Worm (Caenorhabditis elegans) whole organism, mixed stage, embryonic: Measurements from ENCODE around the gene cpna-5.

Source experiments
- M03D4.4 ChIP-seq: sonication (generic microtip); optimal IDR thresholded peaks from 2 replicates; lab custom pipeline; 2017; ENCODE audit warnings: mild to moderate bottlenecking, missing genetic modification characterization, missing compliant biosample characterization
- bed-3 ChIP-seq: fragments of 200-800 bp; sonication (Bioruptor generic); optimal IDR thresholded peaks from 3 replicates; lab custom pipeline; 2018; ENCODE audit warnings: mild to moderate bottlenecking, missing genetic modification characterization, moderate library complexity, missing compliant biosample characterization
- blmp-1 ChIP-seq: fragments of 150-350 bp; optimal IDR thresholded peaks from 2 replicates; lab custom pipeline; 2014; ENCODE audit warnings: missing biosample characterization, missing genetic modification characterization
- ceh-39 ChIP-seq: fragments of 150-350 bp; optimal IDR thresholded peaks from 2 replicates; lab custom pipeline; 2014; ENCODE audit warnings: missing biosample characterization, missing genetic modification characterization
- ceh-43 ChIP-seq: fragments of 200-800 bp; sonication (Bioruptor generic); optimal IDR thresholded peaks from 2 replicates; lab custom pipeline; 2018; ENCODE audit warnings: mild to moderate bottlenecking, missing genetic modification characterization, moderate library complexity, missing compliant biosample characterization
- ceh-83 ChIP-seq: fragments of 200-800 bp; sonication (Bioruptor generic); optimal IDR thresholded peaks from 2 replicates; lab custom pipeline; 2018; ENCODE audit warnings: mild to moderate bottlenecking, missing genetic modification characterization, missing compliant biosample characterization
- ces-1 ChIP-seq: fragments of 150-350 bp; optimal IDR thresholded peaks from 2 replicates; lab custom pipeline; 2014; ENCODE audit warnings: missing biosample characterization, missing genetic modification reagents, missing genetic modification characterization
- cnd-1 ChIP-seq: fragments of 200-800 bp; sonication (Bioruptor generic); optimal IDR thresholded peaks from 2 replicates; lab custom pipeline; 2018; ENCODE audit warnings: mild to moderate bottlenecking, missing genetic modification characterization, missing compliant biosample characterization
- elt-1 ChIP-seq: sonication (generic microtip); optimal IDR thresholded peaks from 2 replicates; lab custom pipeline; 2017; ENCODE audit warnings: missing genetic modification characterization, mild to moderate bottlenecking, missing compliant biosample characterization, antibody characterized with exemption, moderate library complexity, borderline replicate concordance; ENCODE audit not compliant: insufficient read depth
- elt-3 ChIP-seq: fragments of 150-350 bp; optimal IDR thresholded peaks from 2 replicates; lab custom pipeline; 2014; ENCODE audit warnings: missing biosample characterization, missing genetic modification characterization
- flh-1 ChIP-seq: fragments of 200-800 bp; sonication (Bioruptor generic); optimal IDR thresholded peaks from 2 replicates; lab custom pipeline; 2018; ENCODE audit warnings: mild to moderate bottlenecking, missing genetic modification characterization, moderate library complexity, missing compliant biosample characterization
- ham-2 ChIP-seq: fragments of 200-800 bp; sonication (Bioruptor generic); optimal IDR thresholded peaks from 2 replicates; lab custom pipeline; 2018; ENCODE audit warnings: mild to moderate bottlenecking, missing genetic modification characterization, missing compliant biosample characterization
- hlh-1 ChIP-seq: fragments of 150-350 bp; optimal IDR thresholded peaks from 2 replicates; lab custom pipeline; 2014; ENCODE audit warnings: missing biosample characterization, missing genetic modification reagents, missing genetic modification characterization
- lin-13 ChIP-seq: fragments of 150-350 bp; optimal IDR thresholded peaks from 2 replicates; lab custom pipeline; 2014; ENCODE audit warnings: missing biosample characterization, missing genetic modification characterization
- lin-32 ChIP-seq: fragments of 200-800 bp; sonication (Bioruptor generic); optimal IDR thresholded peaks from 2 replicates; lab custom pipeline; 2018; ENCODE audit warnings: mild to moderate bottlenecking, missing genetic modification characterization, missing compliant biosample characterization
- lsy-2 ChIP-seq: fragments of 150-350 bp; optimal IDR thresholded peaks from 2 replicates; lab custom pipeline; 2014; ENCODE audit warnings: missing biosample characterization, missing genetic modification characterization
- mab-5 ChIP-seq: fragments of 150-350 bp; optimal IDR thresholded peaks from 2 replicates; lab custom pipeline; 2014; ENCODE audit warnings: missing biosample characterization, missing genetic modification characterization
- mep-1 ChIP-seq: fragments of 150-350 bp; optimal IDR thresholded peaks from 2 replicates; lab custom pipeline; 2017; ENCODE audit warnings: missing biosample characterization, missing genetic modification reagents, missing genetic modification characterization, inconsistent platforms
- mls-2 ChIP-seq: sonication (generic microtip); optimal IDR thresholded peaks from 2 replicates; lab custom pipeline; 2016; ENCODE audit warnings: mild to moderate bottlenecking, missing genetic modification characterization, moderate library complexity, missing compliant biosample characterization
- nhr-12 ChIP-seq: fragments of 150-350 bp; optimal IDR thresholded peaks from 2 replicates; lab custom pipeline; 2014; ENCODE audit warnings: missing biosample characterization, missing genetic modification characterization
- nhr-2 ChIP-seq: fragments of 150-350 bp; optimal IDR thresholded peaks from 2 replicates; lab custom pipeline; 2014; ENCODE audit warnings: missing biosample characterization, missing genetic modification characterization
- nhr-237 ChIP-seq: fragments of 150-350 bp; optimal IDR thresholded peaks from 2 replicates; lab custom pipeline; 2014; ENCODE audit warnings: missing biosample characterization, missing genetic modification characterization
- nhr-28 ChIP-seq: fragments of 150-350 bp; optimal IDR thresholded peaks from 2 replicates; lab custom pipeline; 2014; ENCODE audit warnings: missing biosample characterization, missing genetic modification characterization
- nhr-76 ChIP-seq: sonication (generic microtip); optimal IDR thresholded peaks from 2 replicates; lab custom pipeline; 2017; ENCODE audit warnings: missing biosample characterization, missing genetic modification characterization
- pha-4 ChIP-seq: fragments of 150-350 bp; optimal IDR thresholded peaks from 2 replicates; lab custom pipeline; 2018; ENCODE audit warnings: missing biosample characterization, missing genetic modification reagents, missing genetic modification characterization
- sem-2 ChIP-seq: fragments of 200-800 bp; sonication (Bioruptor generic); optimal IDR thresholded peaks from 2 replicates; lab custom pipeline; 2018; ENCODE audit warnings: mild to moderate bottlenecking, missing genetic modification characterization, missing compliant biosample characterization
- snpc-4 ChIP-seq: fragments of 150-350 bp; optimal IDR thresholded peaks from 2 replicates; lab custom pipeline; 2014; ENCODE audit warnings: missing biosample characterization, missing genetic modification characterization
- sptf-1 ChIP-seq: sonication (generic microtip); optimal IDR thresholded peaks from 2 replicates; lab custom pipeline; 2017; ENCODE audit warnings: mild to moderate bottlenecking, missing genetic modification characterization, moderate library complexity, missing compliant biosample characterization
- tbx-8 ChIP-seq: fragments of 200-800 bp; sonication (Bioruptor generic); optimal IDR thresholded peaks from 2 replicates; lab custom pipeline; 2018; ENCODE audit warnings: mild to moderate bottlenecking, missing genetic modification characterization, moderate library complexity, missing compliant biosample characterization
- unc-120 ChIP-seq: sonication (generic microtip); optimal IDR thresholded peaks from 2 replicates; lab custom pipeline; 2017; ENCODE audit warnings: missing genetic modification characterization, missing compliant biosample characterization; ENCODE audit not compliant: poor library complexity, severe bottlenecking
- unc-39 ChIP-seq: fragments of 150-350 bp; optimal IDR thresholded peaks from 2 replicates; lab custom pipeline; 2014; ENCODE audit warnings: missing biosample characterization, missing genetic modification characterization
- unc-62 ChIP-seq: fragments of 150-350 bp; optimal IDR thresholded peaks from 2 replicates; lab custom pipeline; 2014; ENCODE audit warnings: missing biosample characterization, missing genetic modification reagents, missing genetic modification characterization
- zip-8 ChIP-seq: fragments of 150-350 bp; optimal IDR thresholded peaks from 2 replicates; lab custom pipeline; 2014; ENCODE audit warnings: missing biosample characterization, missing genetic modification characterization
- ztf-11 ChIP-seq: fragments of 150-350 bp; optimal IDR thresholded peaks from 2 replicates; lab custom pipeline; 2014; ENCODE audit warnings: missing biosample characterization, missing genetic modification characterization

The cpna-5 gene

DNA sequence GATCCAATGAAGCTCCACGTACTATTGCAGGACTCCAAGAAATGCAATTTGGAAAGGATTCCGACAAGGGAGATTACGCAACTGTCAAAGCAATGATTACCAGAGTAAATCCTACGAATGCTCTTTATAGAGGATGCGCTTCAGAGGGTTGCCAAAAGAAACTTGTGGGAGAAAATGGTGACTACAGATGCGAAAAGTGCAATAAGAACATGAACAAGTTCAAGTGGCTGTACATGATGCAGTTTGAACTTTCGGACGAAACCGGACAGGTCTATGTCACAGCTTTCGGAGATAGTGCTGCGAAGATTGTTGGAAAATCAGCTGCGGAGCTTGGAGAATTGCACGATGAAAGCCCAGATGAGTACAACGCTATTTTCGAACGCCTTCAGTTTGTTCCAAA, 52.1 kb downstream of the cpna-5 start:
- TF ChIP-seq mab-5 (tag; lab: Kevin White, UChicago) (no peak), cnd-1 (tag; lab: Kevin White, UChicago) (no peak), lin-32 (no peak), mls-2 (tag; lab: Kevin White, UChicago) (no peak), ham-2 (GFP tag; lab: Kevin White, UChicago) (no peak), nhr-237 (no peak), elt-3 (tag; lab: Kevin White, UChicago) (no peak), hlh-1 (tag; lab: Kevin White, UChicago) (no peak), lsy-2 (no peak), elt-1 (no peak), sptf-1 (tag; lab: Kevin White, UChicago) (no peak), M03D4.4 (tag; lab: Kevin White, UChicago) (no peak), ztf-11 (tag; lab: Kevin White, UChicago) (no peak), ceh-83 (GFP tag; lab: Kevin White, UChicago) (no peak), zip-8 (no peak), unc-39 (tag; lab: Kevin White, UChicago) (no peak), flh-1 (GFP tag; lab: Kevin White, UChicago) (no peak), snpc-4 (tag; lab: Kevin White, UChicago) (no peak), nhr-2 (tag; lab: Kevin White, UChicago) (no peak), tbx-8 (GFP tag; lab: Kevin White, UChicago) (no peak)

DNA sequence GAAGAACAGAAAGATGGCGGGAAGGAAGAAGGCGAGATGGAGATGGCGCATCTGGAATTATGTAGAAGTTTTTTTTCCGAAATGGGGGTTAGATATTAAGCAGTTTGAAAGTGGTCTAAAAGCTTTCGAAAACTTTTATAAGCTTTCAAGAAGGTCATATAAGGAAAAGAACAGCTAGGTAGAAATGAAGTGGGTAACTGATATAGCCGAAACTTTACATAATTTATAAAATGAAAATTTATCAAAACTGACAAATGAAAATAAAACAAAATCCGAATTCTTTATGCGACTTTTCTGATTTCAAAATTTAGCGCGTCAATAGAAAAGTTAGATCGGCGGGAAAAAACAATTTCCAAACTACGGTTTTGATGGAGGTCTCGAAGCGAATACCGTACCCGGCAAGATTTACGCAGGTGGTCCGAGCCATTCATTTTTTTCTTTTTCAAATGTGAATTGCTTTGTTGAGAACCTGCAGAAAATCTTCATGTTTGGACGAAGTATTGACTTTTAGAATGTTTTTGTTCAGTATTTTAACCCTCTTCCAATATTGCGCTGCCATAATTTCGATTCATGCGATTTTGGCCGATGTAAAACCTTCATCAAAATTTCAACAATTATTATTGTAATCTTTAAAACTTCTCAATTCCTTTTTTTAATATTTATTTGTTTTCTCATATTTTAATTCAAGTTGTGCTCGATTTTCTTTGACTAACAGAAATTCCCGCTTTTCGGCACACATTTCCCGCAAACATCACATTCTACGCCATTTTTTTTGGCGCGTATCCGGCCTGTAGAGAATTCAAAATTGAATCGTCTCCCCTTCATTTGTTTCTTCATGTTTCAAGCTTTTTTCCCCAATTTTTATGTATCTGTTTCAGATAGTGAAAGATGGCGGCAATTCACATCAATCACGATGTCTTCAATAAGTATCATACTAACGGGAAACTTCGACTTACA, 54.4 kb downstream of the cpna-5 start, which contains the start of the genes F18A1.7 and rpa-1:
Gene F18A1.7 (minus strand): TSS at position 51 of the 957 bp plus-strand sequence.
Gene rpa-1 (plus strand): TSS at position 879 of the 957 bp plus-strand sequence.
- no peak for TF ChIP-seq ces-1 (GFP tag; lab: Kevin White, UChicago)
- TF ChIP-seq elt-1, result no peak
- TF ChIP-seq mep-1 (tag; lab: Kevin White, UChicago), result peak; percentile 43
- no peak for TF ChIP-seq nhr-12 (tag; lab: Kevin White, UChicago)
- no peak for TF ChIP-seq lin-32
- no peak for TF ChIP-seq unc-120 (tag; lab: Kevin White, UChicago)
- no peak for TF ChIP-seq ham-2 (GFP tag; lab: Kevin White, UChicago)
- TF ChIP-seq blmp-1 (tag; lab: Kevin White, UChicago), result no peak
- TF ChIP-seq zip-8, result no peak
- TF ChIP-seq ceh-39, result no peak
- TF ChIP-seq nhr-237, result peak; percentile 6

DNA sequence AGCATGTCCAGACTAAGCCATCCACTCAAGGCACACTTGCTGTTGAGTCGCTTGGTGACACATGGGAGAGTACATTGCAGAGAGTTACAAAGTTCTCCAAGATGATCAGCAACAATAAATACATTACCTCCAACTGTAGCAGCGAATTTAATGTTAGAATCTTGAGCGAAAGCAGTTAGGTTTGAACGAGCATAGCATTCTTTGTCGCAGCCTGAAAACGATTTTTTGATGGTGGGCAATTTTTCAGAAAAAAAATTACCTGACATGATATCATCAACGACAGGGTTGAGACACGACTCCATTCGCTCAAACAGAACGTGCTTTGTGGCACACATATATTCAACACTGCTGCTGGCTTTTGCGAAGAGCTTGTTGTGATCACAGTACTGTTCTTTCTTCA, 55.4 kb downstream of the cpna-5 start:
- no peak for TF ChIP-seq snpc-4 (tag; lab: Kevin White, UChicago)
- TF ChIP-seq lin-13, result no peak
- TF ChIP-seq mep-1 (tag; lab: Kevin White, UChicago), result no peak
- TF ChIP-seq ceh-43 (GFP tag; lab: Kevin White, UChicago), result no peak
- no peak for TF ChIP-seq nhr-28 (tag; lab: Kevin White, UChicago)
- TF ChIP-seq ztf-11 (tag; lab: Kevin White, UChicago), result no peak

DNA sequence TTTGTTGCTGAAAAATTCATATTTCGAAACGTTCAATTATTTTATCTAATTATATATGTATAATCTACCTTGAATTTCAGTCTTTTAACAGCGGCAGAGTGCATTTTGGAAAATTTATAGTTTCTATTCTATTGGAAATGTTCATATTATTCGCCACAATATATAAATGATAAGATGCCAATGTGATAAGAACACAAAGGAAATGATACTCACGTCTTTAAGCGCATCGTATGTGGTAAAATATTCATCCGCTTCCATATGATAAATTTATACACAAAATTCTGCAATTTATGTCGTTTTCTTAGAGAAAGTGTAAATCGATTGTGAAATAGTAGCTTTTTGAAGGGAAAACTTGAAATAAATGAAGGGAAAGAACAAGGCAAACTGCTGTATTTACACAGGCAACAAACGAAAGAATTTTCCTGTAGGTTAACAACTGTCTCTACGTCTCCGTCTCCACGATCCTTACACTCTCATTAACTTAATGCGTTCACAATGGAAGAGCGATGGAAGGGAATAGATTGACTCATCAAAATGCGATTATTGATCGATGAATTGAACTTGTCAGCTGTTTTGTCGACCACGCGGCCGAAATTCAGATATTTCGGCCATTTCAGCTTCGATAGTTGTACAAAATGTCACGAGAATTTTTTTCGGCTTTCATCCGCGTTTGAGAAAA, 56.2 kb downstream of the cpna-5 start, which contains the start of gene alfa-1:
Gene alfa-1 (minus strand): TSS at position 515 of the 679 bp plus-strand sequence.
- TF ChIP-seq ceh-43 (GFP tag; lab: Kevin White, UChicago) (no peak), zip-8 (no peak), elt-1 (no peak), hlh-1 (tag; lab: Kevin White, UChicago) (peak; percentile 69), nhr-12 (tag; lab: Kevin White, UChicago) (no peak), lsy-2 (peak; percentile 6), lin-32 (no peak), nhr-76 (no peak), unc-62 (peak; percentile 3), elt-3 (tag; lab: Kevin White, UChicago) (no peak), lin-13 (no peak), sem-2 (GFP tag; lab: Kevin White, UChicago) (no peak), ceh-39 (no peak), pha-4 (no peak), flh-1 (GFP tag; lab: Kevin White, UChicago) (no peak), nhr-2 (tag; lab: Kevin White, UChicago) (no peak), ces-1 (GFP tag; lab: Kevin White, UChicago) (no peak), M03D4.4 (tag; lab: Kevin White, UChicago) (no peak), mep-1 (tag; lab: Kevin White, UChicago) (no peak), bed-3 (GFP tag; lab: Kevin White, UChicago) (no peak), tbx-8 (GFP tag; lab: Kevin White, UChicago) (no peak), snpc-4 (tag; lab: Kevin White, UChicago) (no peak), ztf-11 (tag; lab: Kevin White, UChicago) (no peak), blmp-1 (tag; lab: Kevin White, UChicago) (no peak)
